Worm (Caenorhabditis elegans) whole organism, early embryonic: Measurements from ENCODE around the gene H03G16.6.

Source experiments
- F13C5.2 ChIP-seq: sonication (generic microtip); optimal IDR thresholded peaks from 2 replicates; lab custom pipeline; 2017; ENCODE audit warnings: mild to moderate bottlenecking, missing genetic modification characterization, inconsistent platforms, missing compliant biosample characterization
- aly-1 ChIP-seq: sonication (generic microtip); optimal IDR thresholded peaks from 2 replicates; lab custom pipeline; 2016; ENCODE audit warnings: missing genetic modification characterization, missing compliant biosample characterization
- ama-1 ChIP-seq: fragments of 150-350 bp; optimal IDR thresholded peaks from 2 replicates; lab custom pipeline; 2014
- ceh-36 ChIP-seq: sonication (generic microtip); optimal IDR thresholded peaks from 2 replicates; lab custom pipeline; 2016; ENCODE audit warnings: missing genetic modification characterization, inconsistent platforms, missing compliant biosample characterization
- ets-7 ChIP-seq: sonication (generic microtip); optimal IDR thresholded peaks from 2 replicates; lab custom pipeline; 2016; ENCODE audit warnings: missing genotype, missing genetic modification characterization, missing compliant biosample characterization
- hmbx-1 ChIP-seq: sonication (generic microtip); optimal IDR thresholded peaks from 2 replicates; lab custom pipeline; 2016; ENCODE audit warnings: mild to moderate bottlenecking, missing genetic modification characterization, missing compliant biosample characterization
- hmg-4 ChIP-seq: fragments of 200-800 bp; sonication (Bioruptor generic); optimal IDR thresholded peaks from 2 replicates; lab custom pipeline; 2018; ENCODE audit warnings: mild to moderate bottlenecking, missing genetic modification characterization, missing compliant biosample characterization
- tbx-11 ChIP-seq: fragments of 200-800 bp; sonication (Bioruptor generic); IDR thresholded peaks from 2 replicates; pipeline ENCODE4 v1.3.6; 2022; ENCODE audit warnings: missing genetic modification characterization, missing compliant biosample characterization

ce11 chrX:15055914-15056313 lies 3.4 kb downstream of the H03G16.6 start, which contains the start of gene H03G16.7:
- TF ChIP-seq ets-7 (tag; lab: Kevin White, UChicago) (no peak), aly-1 (tag; lab: Kevin White, UChicago) (no peak), hmg-4 (GFP tag; lab: Kevin White, UChicago) (no peak), ama-1 (no peak), tbx-11 (no peak), F13C5.2 (tag; lab: Kevin White, UChicago) (no peak), hmbx-1 (tag; lab: Kevin White, UChicago) (no peak), ceh-36 (tag; lab: Kevin White, UChicago) (no peak)
